Fruit fly (Drosophila melanogaster): ENCODE results near the gene Iru.

The Iru gene

DNA sequence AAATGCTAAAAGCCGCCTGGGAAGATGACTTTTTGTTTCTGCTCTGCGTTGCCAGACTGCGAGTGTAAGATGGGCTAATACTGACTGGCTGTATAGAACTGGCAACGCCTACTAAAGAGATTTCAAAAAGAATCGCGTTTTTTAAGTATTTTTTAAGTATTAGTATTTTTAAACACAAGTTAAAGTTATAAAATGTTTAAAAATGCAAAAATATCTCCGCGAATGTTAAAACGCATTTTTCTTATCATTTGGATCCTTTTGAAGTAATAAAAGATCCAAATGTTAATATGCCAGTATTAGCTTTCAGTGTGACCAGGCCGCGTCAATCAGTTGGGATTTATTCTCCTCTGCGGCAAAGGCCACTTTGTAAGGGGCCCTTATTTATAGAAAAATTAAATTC, at the start of gene Iru, which contains the start of gene Prosbeta3:
Iru (plus strand) TSS at position 328 of the 400 bp plus-strand sequence.
Prosbeta3 (minus strand) TSS at position 98 of the 400 bp plus-strand sequence.
- TF ChIP-seq CG8478 (optimal IDR thresholded peaks at IDR 0.05) (no peak), CTCF (optimal IDR thresholded peaks at IDR 0.05) (no peak)

DNA sequence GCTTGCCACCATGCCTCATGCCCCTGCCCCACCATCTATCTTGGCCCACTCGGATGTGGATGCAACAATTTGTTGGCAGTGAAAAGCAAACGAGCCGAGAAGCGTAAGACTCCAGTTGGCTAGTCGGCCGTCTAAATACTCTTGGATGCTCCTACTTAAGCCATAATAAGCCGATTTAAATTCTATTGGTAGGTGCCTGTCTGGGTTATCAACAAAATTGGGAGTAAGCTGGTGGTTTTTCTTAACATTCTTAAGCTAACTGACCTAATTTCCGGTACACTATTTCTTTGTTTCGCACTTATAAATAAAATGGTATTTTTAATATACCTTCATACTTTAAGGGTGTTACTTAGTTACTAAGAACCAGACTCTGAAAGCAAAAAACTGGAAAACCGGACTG, 48.5 kb upstream of the Iru start:
- TF ChIP-seq CG8478 (optimal IDR thresholded peaks at IDR 0.05), result no peak
- no peak for TF ChIP-seq CTCF (optimal IDR thresholded peaks at IDR 0.05)

DNA sequence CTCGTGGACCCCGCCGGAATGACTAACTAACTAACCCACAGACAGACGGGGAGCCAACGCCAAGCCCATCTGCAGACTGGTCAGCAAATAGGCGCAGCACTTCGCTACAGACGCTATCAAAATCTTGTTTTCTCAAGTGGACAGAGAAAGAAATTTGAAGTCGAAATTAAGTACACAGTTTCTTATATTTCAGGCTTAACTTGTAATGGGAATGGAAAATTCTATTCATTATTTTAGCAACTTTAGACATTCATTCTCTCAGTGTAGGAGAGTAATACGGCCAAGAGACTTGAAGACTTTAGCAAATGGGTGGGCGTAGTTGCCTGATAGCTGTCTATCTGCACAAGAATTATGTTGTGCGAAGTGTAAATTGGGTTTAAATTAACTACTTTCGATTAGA, 48.0 kb upstream of the Iru start:
- TF ChIP-seq CG8478 (optimal IDR thresholded peaks at IDR 0.05), result no peak
- TF ChIP-seq CTCF (optimal IDR thresholded peaks at IDR 0.05), result no peak

DNA sequence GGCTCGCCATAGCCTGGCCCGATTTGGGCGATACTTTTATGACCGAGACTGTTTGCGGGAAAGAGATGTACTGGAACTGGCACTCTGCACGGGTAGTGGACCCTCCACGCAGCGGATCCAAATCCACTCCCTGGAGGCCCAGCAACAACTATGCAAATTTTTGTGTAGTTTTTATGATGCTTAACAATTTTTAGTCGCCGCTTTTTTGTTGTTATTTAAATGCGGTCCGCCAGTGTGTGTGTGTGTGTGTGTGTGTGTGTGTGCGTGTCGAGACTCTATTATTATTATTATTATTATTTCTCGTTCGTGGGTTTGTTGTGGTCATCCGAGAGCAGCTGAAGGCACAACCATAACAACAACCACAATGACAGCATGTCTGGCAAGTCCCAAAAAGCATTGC, 47.1 kb upstream of the Iru start:
- no peak for TF ChIP-seq CG8478 (optimal IDR thresholded peaks at IDR 0.05)
- TF ChIP-seq CTCF (optimal IDR thresholded peaks at IDR 0.05), result no peak

DNA sequence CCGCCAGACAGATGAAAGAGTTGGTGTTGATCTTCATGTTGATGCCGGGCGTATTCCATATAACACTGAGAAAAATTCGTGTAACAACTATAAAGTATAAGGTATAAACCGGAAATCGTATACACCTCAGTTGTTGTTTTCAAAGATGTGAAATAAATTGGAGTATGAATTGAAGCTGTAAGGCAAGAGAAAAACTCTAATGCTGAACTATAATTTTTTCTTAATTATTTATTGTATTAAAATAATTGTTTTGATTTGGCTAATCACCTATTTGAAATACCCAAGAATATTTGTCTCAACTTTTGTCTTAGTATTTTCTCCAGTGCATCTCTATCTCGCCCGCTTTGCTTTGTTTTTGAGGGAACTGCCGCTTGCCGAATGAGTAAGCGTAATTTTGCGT, 45.9 kb upstream of the Iru start:
- TF ChIP-seq CG8478 (optimal IDR thresholded peaks at IDR 0.05) (no peak), CTCF (optimal IDR thresholded peaks at IDR 0.05) (no peak)

DNA sequence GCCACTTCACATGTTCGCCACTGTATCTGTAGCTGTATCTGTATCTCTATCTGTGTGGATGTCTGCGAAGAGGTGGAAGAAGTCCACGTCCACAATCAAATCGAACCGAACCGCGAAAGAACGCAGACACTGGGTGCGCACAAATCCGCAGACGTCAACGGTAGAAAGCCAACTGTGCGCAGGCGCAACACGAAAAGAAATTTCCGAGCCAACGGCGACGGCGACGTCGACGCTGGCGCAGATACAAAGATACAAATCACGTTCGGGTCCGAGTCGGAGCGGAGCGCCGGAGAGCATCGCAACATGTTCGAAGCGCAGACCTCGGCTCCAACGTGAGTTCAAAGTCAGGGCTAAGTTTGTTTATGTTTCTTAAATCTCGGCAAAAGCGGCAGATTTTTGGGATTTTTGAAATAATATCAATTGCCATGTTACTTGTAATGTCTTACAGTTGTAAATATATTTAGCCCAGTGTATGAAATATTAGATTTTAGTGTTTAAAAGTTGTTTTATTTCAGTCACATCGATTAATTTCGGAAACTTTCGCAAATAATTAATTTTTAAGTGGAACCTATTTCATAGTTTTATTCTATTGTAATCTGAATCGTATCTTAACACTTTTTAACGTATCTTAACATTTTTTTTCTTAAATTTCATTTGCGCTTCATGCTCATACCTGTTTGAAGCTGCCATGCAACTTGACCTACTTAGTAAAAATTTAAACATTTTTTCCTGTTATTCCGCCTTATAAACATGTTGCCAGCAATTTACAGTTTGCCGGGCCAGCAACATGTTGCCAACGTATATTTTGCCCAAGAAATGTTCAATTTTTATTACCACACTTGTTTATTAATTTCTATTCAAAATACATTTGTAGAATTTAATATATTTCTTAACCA, 43.1 kb upstream of the Iru start, which contains the start of gene ich:
ich (minus strand) TSS at position 178 of the 896 bp plus-strand sequence.
- no peak for TF ChIP-seq CG8478 (optimal IDR thresholded peaks at IDR 0.05)
- TF ChIP-seq CTCF (optimal IDR thresholded peaks at IDR 0.05), result no peak

DNA sequence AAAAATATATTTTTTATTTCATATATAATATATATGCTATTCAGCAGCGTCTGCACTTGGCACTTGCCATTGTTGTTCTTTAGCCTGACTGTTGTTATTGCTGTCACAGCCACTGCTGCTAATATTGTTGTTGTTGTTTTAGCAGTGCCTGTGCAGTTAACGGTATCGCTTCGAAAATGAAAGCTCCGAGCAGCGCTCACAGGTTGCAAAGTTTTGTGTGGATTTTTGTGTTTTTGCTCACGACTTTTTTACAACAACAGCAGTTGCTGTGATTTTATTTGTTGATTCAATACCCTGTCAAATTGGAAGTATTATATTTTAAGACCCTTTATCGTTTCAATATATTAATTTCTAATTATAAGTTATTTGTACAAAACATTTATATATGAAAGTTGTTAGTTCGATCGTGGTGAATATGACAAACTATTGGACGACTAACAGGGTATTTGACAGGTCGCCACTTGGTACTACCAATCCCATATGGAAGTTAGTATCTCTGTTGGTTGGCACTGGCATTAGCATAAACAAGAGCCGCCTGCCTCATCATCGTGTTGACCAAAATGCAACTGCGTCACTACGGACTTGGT, 42.4 kb upstream of the Iru start:
- no peak for TF ChIP-seq CG8478 (optimal IDR thresholded peaks at IDR 0.05)
- TF ChIP-seq CTCF (optimal IDR thresholded peaks at IDR 0.05), result no peak

DNA sequence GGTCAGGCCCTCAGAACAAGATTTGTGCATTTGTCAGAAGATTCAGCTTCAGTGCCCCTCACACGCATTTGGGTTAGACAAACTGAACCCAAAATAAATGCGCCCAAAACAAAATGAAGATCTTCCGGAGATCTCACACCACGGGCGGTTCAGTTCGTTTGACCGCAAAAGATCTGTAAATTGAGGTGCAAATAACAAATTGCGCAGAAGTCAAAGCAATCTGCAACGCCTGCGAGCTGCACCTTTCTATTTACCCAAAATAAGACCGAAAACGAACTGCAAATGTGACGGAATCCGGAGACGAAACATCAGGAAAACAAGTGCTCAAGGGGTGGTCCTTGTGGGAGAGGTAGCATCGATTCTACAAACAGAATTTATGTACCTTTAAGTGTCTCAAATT, 40.7 kb upstream of the Iru start:
- no peak for TF ChIP-seq CG8478 (optimal IDR thresholded peaks at IDR 0.05)
- no peak for TF ChIP-seq CTCF (optimal IDR thresholded peaks at IDR 0.05)

DNA sequence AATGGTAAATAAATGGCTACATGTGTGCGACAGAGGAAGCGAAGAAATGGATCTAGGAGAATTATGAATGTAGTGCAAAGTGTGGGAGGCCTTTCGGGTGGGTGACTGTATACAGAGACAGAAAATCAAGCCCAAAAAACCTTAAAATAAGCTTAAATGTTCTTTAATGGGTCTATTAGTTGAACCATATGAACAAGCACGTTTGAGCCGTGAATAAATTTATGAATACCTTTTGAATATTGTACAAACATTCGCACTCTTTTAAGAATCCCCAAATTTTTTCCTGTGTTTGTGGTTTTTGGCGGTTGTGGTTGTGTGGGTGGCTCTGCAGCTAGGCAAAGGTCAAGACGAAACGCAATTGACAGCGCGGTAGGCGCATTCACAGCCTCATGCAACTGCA, 39.7 kb upstream of the Iru start:
- TF ChIP-seq CG8478 (optimal IDR thresholded peaks at IDR 0.05), result no peak
- TF ChIP-seq CTCF (optimal IDR thresholded peaks at IDR 0.05), result no peak

DNA sequence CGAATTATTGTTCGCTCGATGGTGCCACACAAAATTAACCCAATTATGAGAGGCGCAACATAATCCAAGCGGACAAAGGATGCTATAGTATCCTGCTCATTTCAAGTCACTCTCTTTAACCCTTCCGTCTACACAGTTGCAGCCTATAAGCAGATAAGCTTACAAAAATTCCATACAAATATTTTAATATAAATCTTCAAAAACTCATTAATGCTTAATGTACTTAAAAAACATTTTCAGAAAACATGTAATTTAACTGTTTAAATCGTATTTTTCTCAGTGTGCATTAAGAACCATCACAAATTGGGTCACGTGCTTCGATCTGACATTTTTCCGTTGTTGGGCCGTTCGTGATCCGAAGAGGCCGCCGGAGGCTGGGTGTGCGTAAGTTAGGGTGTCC, 37.4 kb upstream of the Iru start:
- no peak for TF ChIP-seq CG8478 (optimal IDR thresholded peaks at IDR 0.05)

DNA sequence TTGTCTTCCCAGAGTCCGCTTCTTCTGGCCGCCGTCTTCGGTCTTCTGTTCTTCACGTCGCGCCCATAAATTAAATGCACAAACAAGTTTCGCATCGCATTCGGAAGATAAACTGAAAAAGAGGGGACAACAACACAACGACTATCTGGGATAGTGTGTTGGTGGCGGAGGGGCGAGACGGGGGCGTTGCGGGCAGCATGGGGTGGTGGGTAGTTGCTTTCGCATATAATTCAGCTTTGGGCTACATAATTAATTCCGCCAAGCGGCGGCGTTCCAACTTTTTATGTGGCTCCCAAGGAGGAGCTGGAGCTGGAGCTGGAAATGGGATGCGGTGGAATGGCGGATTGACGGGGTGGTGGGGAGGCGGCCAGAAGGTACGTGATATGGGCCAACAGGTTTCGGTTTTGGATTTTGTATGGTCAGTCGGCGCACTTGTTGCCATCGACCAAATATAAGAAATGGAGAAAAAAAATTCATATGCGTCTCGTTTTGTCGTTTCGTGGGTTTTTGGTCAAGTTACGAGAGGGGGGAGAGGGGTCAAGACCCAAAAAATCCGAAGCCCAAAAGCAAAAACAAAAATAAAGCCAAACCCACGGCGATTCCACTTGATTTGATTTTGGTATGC, 36.8 kb upstream of the Iru start:
- TF ChIP-seq CG8478 (optimal IDR thresholded peaks at IDR 0.05) (no peak), CTCF (optimal IDR thresholded peaks at IDR 0.05) (no peak)

DNA sequence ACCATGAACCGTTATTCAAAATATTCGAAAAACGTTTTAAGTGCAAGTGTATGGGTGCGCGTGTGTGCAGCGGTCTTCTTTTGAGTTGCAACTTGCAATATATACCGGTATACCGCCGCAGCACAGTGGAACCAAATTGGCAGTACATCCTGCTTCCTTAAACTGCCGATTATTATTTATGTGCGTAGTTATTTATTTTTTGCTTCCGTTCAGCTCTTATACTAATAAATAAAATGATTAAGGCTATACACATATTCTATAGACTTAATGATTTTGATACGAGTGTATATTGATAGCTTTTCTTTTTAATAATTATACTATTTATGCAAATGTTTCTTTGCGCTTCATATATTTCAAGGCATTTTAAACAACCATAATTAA, 36.3 kb upstream of the Iru start:
- no peak for TF ChIP-seq CG8478 (optimal IDR thresholded peaks at IDR 0.05)
- TF ChIP-seq CTCF (optimal IDR thresholded peaks at IDR 0.05), result no peak

DNA sequence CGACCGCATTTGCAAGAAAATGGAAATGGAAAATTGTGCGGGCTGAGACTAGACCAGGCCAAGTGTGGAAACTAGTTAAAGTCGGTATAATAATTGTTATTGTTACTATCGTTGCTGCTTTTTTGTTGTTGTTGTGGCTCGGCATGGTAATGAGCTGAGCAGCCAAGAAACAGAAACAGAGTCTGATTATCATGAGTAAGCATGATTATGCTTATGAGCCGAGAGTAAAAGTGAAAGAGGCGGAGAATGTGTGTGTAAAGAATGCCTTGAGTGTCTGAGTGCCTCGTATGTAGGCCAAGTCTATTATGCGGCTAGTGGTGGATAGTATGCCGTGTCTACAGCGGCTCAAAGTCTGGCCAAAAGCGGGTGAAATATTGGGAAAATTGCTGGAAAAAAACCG, 35.5 kb upstream of the Iru start:
- TF ChIP-seq CG8478 (optimal IDR thresholded peaks at IDR 0.05) (no peak), CTCF (optimal IDR thresholded peaks at IDR 0.05) (no peak)

DNA sequence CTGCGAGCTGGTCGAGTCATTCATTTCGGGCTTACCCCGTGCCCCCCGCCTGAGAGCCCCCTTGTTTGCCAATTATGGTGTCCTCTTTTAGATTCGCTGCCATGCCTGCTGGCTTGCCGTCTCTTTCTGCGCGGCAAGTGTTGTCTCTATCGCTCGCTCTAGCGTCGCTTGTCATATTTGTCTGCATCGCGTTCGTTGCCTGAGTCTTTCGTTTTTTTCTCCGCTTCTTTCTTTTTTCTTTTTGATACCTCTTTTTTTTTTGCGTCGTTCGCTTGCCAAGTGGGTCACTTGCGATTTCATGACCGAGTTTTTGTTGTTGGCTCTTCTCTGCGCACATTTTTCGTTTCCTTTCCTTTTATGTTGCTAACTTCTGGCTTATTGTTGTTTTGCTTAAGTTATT, 34.5 kb upstream of the Iru start:
- no peak for TF ChIP-seq CTCF (optimal IDR thresholded peaks at IDR 0.05)

DNA sequence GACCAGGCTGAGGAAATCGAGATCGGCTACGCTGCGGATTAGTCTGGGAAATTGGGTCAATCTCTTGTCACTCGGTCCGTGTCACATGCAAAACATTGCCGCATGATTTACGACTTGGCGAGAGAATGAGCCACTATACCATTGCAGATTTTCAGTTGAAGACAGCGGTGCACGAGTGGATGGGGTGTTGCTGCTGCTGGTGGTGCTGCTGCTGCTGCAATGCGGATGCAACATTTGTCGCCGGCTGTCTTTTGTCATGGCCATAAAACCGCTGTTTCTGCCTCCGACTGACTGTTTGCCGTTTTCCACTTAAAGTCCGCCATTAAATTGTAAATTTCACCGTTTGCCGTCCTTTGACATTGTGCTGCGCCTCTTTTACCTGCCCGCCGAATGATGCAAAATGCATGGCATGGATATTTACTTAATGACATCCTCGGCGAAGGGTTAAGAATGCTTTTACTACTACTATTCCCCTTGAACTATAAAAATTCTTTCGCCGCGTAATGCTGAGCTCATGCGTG, 30.1 kb upstream of the Iru start:
- no peak for TF ChIP-seq CTCF (optimal IDR thresholded peaks at IDR 0.05)
- no peak for TF ChIP-seq CG8478 (optimal IDR thresholded peaks at IDR 0.05)

DNA sequence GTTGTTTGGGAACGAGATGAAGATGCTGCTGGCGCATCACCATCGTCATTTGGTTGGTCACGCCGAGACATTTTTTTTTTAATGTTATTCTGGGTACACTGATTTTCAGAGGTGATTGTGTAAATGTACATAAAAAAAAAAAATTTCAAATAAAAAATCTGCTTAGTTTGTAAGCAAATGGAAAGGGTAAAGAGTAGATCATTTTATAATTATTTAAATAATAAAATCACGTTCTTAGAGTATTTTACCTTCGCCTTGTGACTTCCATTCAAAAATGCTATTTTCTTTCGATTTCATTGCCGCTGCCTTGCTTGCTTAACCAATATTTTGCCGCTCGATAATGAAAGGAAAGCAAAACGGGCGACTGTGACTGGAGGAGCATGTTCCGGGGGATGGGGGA, 27.5 kb upstream of the Iru start:
- TF ChIP-seq CTCF (optimal IDR thresholded peaks at IDR 0.05) (no peak), CG8478 (optimal IDR thresholded peaks at IDR 0.05) (no peak)

Measured in S2 (cell line).